Worm (Caenorhabditis elegans): ENCODE measurements around the gene tsp-2.

The tsp-2 gene

DNA sequence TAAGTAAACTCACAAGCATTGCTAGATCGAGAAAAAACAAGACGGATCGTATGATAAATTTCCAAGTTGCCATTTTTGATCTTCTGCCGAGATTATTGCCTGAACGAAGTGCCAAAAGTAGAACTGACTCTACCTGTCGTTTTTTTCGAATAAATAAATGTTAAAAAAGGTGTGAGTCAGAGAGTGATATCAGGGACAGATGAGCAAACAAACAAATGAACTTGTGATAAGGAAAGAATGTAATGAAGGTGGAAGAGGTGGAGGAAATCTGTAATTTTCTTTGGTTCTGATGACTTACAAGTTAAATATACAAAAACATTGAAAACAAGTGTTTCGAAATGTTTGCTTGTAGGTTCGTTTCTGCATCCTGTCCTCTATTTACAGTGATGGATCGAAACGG is 1.6 kb upstream of the tsp-2 start, which contains the start of gene tsp-1:
Gene tsp-1 (minus strand): TSS at position 99 of the 400 bp plus-strand sequence.
- TF ChIP-seq egl-27 (tag; optimal IDR thresholded peaks at IDR 0.05) = no peak
- no peak for TF ChIP-seq alr-1 (tag; optimal IDR thresholded peaks at IDR 0.05)
- TF ChIP-seq snpc-4 (tag; optimal IDR thresholded peaks at IDR 0.05) = no peak
- no peak for TF ChIP-seq mdl-1 (tag; optimal IDR thresholded peaks at IDR 0.05)
- peak; percentile 69 for TF ChIP-seq fos-1 (tag; optimal IDR thresholded peaks at IDR 0.05)

DNA sequence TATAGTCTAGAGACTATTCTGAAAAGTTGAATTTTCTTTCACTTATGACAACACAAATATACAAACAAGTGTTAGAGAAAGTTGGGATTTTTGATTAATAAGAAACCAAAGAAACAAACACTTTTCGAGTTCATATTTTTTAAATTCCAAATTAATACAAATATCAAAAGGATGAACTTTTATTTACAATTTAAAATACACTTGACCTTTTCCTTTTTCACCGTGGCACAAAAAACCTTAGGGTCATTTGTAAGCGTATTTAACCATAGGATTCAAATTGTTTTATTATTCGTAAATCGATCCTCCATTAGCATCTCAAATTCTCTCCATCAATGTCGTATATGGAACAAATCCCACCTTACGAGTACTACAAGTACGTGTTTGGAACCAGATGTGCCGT is 1.9 kb downstream of the tsp-2 start, which contains the start of gene C02F5.5:
Gene C02F5.5 (plus strand): TSS at position 301 of the 400 bp plus-strand sequence.
- TF ChIP-seq nhr-6 (tag; optimal IDR thresholded peaks at IDR 0.05) (no peak), mbf-1 (tag; optimal IDR thresholded peaks at IDR 0.05) (no peak), elt-3 (tag; optimal IDR thresholded peaks at IDR 0.05) (no peak), ceh-82 (tag; optimal IDR thresholded peaks at IDR 0.05) (no peak), sem-4 (tag; optimal IDR thresholded peaks at IDR 0.05) (no peak), ama-1 (optimal IDR thresholded peaks at IDR 0.05) (no peak), ztf-1 (GFP tag; conservative IDR thresholded peaks at IDR 0.05) (no peak), sma-3 (GFP tag; optimal IDR thresholded peaks at IDR 0.05) (no peak), crh-2 (tag; optimal IDR thresholded peaks at IDR 0.05) (no peak)

DNA sequence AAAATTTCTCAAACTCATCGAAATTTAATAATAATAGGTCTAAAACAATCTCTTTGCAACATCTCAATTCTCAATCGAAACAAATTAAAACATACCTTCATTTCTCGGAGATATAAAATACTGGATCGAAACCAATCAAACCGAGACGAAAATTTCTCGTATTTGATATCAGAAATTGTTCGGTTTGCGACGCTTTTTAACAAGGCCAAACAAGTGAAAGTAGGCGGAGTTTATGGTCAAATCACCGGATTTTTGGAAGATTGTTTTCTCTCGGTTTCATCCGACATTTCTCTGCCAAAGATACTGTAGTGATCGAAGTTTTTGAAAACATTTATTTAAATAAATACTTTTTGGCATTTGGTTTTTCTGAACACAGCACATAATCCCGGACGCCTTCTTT is 2.4 kb downstream of the tsp-2 start, which contains the start of gene C02F5.14:
Gene C02F5.14 (minus strand): TSS at position 157 of the 400 bp plus-strand sequence.
- no peak for TF ChIP-seq sma-9 (GFP tag; optimal IDR thresholded peaks at IDR 0.05)
- no peak for TF ChIP-seq sma-9 (tag; optimal IDR thresholded peaks at IDR 0.05)
- no peak for TF ChIP-seq zag-1 (tag; optimal IDR thresholded peaks at IDR 0.05)
- TF ChIP-seq nhr-25 (tag; optimal IDR thresholded peaks at IDR 0.05) = no peak
- TF ChIP-seq ceh-16 (tag; optimal IDR thresholded peaks at IDR 0.05) = no peak
- TF ChIP-seq ceh-82 (tag; optimal IDR thresholded peaks at IDR 0.05) = no peak
- TF ChIP-seq ztf-4 (tag; optimal IDR thresholded peaks at IDR 0.05) = no peak
- no peak for TF ChIP-seq crh-2 (tag; optimal IDR thresholded peaks at IDR 0.05)
- no peak for TF ChIP-seq unc-55 (GFP tag; optimal IDR thresholded peaks at IDR 0.05)
- TF ChIP-seq Y55F3AM.14 (GFP tag; optimal IDR thresholded peaks at IDR 0.05) = no peak
- TF ChIP-seq nhr-10 (tag; optimal IDR thresholded peaks at IDR 0.05) = no peak
- no peak for TF ChIP-seq nhr-237 (tag; optimal IDR thresholded peaks at IDR 0.05)
- no peak for TF ChIP-seq nhr-11 (tag; optimal IDR thresholded peaks at IDR 0.05)
- TF ChIP-seq aly-2 (tag; optimal IDR thresholded peaks at IDR 0.05) = no peak
- TF ChIP-seq blmp-1 (tag; optimal IDR thresholded peaks at IDR 0.05; ENCODE audit: insufficient read depth) = no peak
- no peak for TF ChIP-seq sem-4 (tag; optimal IDR thresholded peaks at IDR 0.05)
- TF ChIP-seq ztf-11 (tag; optimal IDR thresholded peaks at IDR 0.05) = no peak

DNA sequence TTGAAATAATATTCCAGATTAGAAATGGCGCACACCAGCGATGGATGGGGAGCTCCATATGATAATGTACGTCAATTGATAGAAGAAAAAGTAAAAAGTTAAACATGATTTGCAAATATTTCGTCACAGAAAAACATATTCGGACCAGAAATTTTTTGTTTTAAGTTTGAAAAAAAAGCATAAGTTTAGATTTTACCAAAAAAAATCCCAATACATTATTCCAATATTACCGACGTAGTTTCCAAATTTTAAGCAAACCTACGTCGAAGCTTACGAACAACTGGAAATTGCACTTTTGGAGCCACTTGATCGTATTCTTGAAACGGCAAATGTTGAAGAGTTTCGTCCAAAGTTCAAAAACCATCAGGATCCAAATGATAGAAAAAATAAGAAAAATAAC is 5.1 kb downstream of the tsp-2 start, which contains the start of gene henn-1:
Gene henn-1 (plus strand): TSS at position 18 of the 400 bp plus-strand sequence.
- TF ChIP-seq ztf-4 (tag; optimal IDR thresholded peaks at IDR 0.05) (no peak), unc-39 (tag; optimal IDR thresholded peaks at IDR 0.05) (no peak), nhr-21 (tag; optimal IDR thresholded peaks at IDR 0.05) (no peak)

DNA sequence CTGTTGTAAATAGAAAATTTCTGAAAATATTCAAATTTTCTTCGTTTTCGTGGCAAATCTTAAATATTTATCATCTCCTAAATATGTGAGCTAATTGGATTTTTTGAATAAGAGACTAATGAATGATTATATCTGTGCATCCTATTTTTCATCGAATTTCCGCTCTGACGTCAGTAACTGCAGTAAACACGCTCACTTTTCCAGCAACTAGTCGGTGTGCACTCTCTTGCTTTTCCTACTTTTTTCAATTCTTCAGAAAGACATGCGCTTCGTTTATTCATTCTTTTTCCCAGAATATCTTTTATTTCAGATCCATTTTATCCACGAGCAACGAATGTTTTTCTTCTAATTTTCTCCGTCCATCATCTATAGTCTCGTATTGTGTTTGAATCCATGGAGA is 8.3 kb downstream of the tsp-2 start:
- TF ChIP-seq lsy-2 (tag; optimal IDR thresholded peaks at IDR 0.05) (peak in 1 of 2 experiments; percentile 57), nhr-129 (tag; optimal IDR thresholded peaks at IDR 0.05) (peak; percentile 2), peb-1 (tag; optimal IDR thresholded peaks at IDR 0.05) (no peak), F13H6.1 (tag; optimal IDR thresholded peaks at IDR 0.05) (no peak), crh-2 (tag; optimal IDR thresholded peaks at IDR 0.05) (peak; percentile 42), nhr-10 (tag; optimal IDR thresholded peaks at IDR 0.05) (no peak), sem-4 (tag; optimal IDR thresholded peaks at IDR 0.05) (no peak), sma-9 (GFP tag; optimal IDR thresholded peaks at IDR 0.05) (peak; percentile 8), sma-9 (tag; optimal IDR thresholded peaks at IDR 0.05) (no peak), nhr-6 (tag; optimal IDR thresholded peaks at IDR 0.05) (peak; percentile 41), C34F6.9 (tag; optimal IDR thresholded peaks at IDR 0.05) (peak; percentile 48), ZK546.5 (tag; optimal IDR thresholded peaks at IDR 0.05) (no peak), mdl-1 (tag; optimal IDR thresholded peaks at IDR 0.05) (no peak), blmp-1 (tag; optimal IDR thresholded peaks at IDR 0.05; ENCODE audit: insufficient read depth) (no peak), nhr-25 (tag; optimal IDR thresholded peaks at IDR 0.05) (no peak)
